Worm (Caenorhabditis elegans) whole organism, young adult: ENCODE results near the gene F49E11.2.

Experiments used
- Y53G8AR.9 ChIP-seq: fragments of 200-800 bp; sonication (Bioruptor generic); conservative IDR thresholded peaks from 2 replicates; pipeline ENCODE4 v1.3.6; 2022; ENCODE audit warnings: missing genetic modification reagents, missing genetic modification characterization, missing compliant biosample characterization
- Y67H2A.10 ChIP-seq: fragments of 200-800 bp; sonication (Bioruptor generic); conservative IDR thresholded peaks from 2 replicates; pipeline ENCODE4 v1.3.6; 2022; ENCODE audit warnings: missing genetic modification reagents, missing genetic modification characterization, missing compliant biosample characterization
- dox-1 ChIP-seq: fragments of 200-800 bp; sonication (Bioruptor generic); IDR thresholded peaks from 2 replicates; pipeline ENCODE4 v1.3.6; 2022; ENCODE audit warnings: missing genetic modification reagents, missing genetic modification characterization, missing compliant biosample characterization
- efl-1 ChIP-seq: fragments of 150-350 bp; optimal IDR thresholded peaks from 2 replicates; lab custom pipeline; 2014; ENCODE audit warnings: missing biosample characterization, missing genetic modification reagents, missing genetic modification characterization
- egl-18 ChIP-seq: fragments of 200-800 bp; sonication (Bioruptor generic); IDR thresholded peaks from 2 replicates; pipeline ENCODE4 v1.3.6; 2022; ENCODE audit warnings: missing genetic modification reagents, missing genetic modification characterization, missing compliant biosample characterization
- fkh-3 ChIP-seq: sonication (generic microtip); optimal IDR thresholded peaks from 2 replicates; lab custom pipeline; 2016; ENCODE audit warnings: mild to moderate bottlenecking, missing genetic modification characterization, missing compliant biosample characterization
- lsl-1 ChIP-seq: fragments of 200-800 bp; sonication (Bioruptor generic); optimal IDR thresholded peaks from 2 replicates; lab custom pipeline; 2018; ENCODE audit warnings: mild to moderate bottlenecking, missing genetic modification characterization, moderate library complexity, missing compliant biosample characterization
- ztf-3 ChIP-seq: fragments of 200-800 bp; sonication (Bioruptor generic); optimal IDR thresholded peaks from 2 replicates; lab custom pipeline; 2018; ENCODE audit warnings: mild to moderate bottlenecking, missing genetic modification characterization, missing compliant biosample characterization

ce11 chrIV:13052568-13052967 is 13.8 kb upstream of the F49E11.2 start, which contains the start of gene F49E11.7:
- TF ChIP-seq lsl-1 (GFP tag; lab: Kevin White, UChicago) (no peak), efl-1 (GFP tag; lab: Kevin White, UChicago) (no peak), fkh-3 (no peak), Y67H2A.10 (GFP tag; lab: Robert Waterston, UW) (no peak), Y53G8AR.9 (GFP tag; lab: Robert Waterston, UW) (no peak), egl-18 (GFP tag; lab: Robert Waterston, UW) (no peak), dox-1 (no peak), ztf-3 (GFP tag; lab: Kevin White, UChicago) (no peak)
